Worm (Caenorhabditis elegans) whole organism, L4/young adult: ENCODE data around the gene srlf-17.

Source experiments
- W03F9.2 ChIP-seq: fragments of 150-350 bp; optimal IDR thresholded peaks from 2 replicates; lab custom pipeline; 2014; ENCODE audit warnings: missing biosample characterization, missing genetic modification characterization
- him-1 ChIP-seq: sonication (generic microtip); optimal IDR thresholded peaks from 2 replicates; lab custom pipeline; 2016; ENCODE audit warnings: missing genotype, missing genetic modification reagents, missing genetic modification characterization, missing compliant biosample characterization

DNA sequence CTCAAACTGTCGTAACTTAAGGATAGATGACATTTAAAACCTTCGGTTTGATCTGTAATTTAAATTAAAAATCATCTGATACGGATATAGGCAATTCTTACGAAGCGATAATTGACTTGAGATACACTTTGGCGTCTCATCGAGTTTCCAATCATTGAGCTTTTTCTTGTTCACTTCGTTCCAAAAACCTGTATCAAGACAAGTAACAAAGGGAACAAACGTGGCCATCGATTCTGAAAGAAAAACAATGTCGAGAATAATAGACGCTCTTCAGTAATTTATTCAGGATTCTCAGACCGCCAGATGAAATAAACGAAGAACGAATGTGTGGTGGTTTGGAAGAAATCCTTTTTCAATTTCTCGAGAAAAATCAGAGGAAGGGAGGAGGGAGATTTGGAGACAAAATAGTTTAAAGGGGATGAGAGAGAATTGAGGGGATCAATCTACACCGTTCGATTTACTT is 21.7 kb downstream of the srlf-17 start, which contains the start of gene atg-7:
- TF ChIP-seq him-1 (no peak), W03F9.2 (no peak)
